Fruit fly (Drosophila melanogaster) whole organism, prepupa: Measurements from ENCODE around the gene DnaJ-1.
A peak's percentile ranks its signal among the peaks of the same experiment; 100 is the strongest.

Experiments used
- CG16779 ChIP-seq: fragments of 200-800 bp; sonication (Bioruptor generic); optimal IDR thresholded peaks from 3 replicates; lab custom pipeline; 2017; ENCODE audit warnings: missing biosample characterization, mild to moderate bottlenecking, missing genetic modification characterization
- CG34406 ChIP-seq: fragments of 200-800 bp; sonication (Bioruptor generic); optimal IDR thresholded peaks from 3 replicates; lab custom pipeline; 2016; ENCODE audit warnings: missing biosample characterization, missing genetic modification characterization
- CG6163 ChIP-seq: fragments of 200-800 bp; sonication (Bioruptor generic); IDR thresholded peaks from 3 replicates; pipeline ENCODE4 v1.3.6; 2022; ENCODE audit warnings: missing biosample characterization, missing genetic modification characterization
- CG6276 ChIP-seq: fragments of 200-800 bp; sonication (Bioruptor generic); optimal IDR thresholded peaks from 2 replicates; lab custom pipeline; 2017; ENCODE audit warnings: missing biosample characterization, mild to moderate bottlenecking, missing genetic modification characterization
- CG6808 ChIP-seq: fragments of 200-800 bp; sonication (Bioruptor generic); optimal IDR thresholded peaks from 3 replicates; lab custom pipeline; 2017; ENCODE audit warnings: missing biosample characterization, missing genetic modification characterization, mild to moderate bottlenecking, moderate library complexity, missing genetic modification reagents
- CG8319 ChIP-seq: fragments of 200-800 bp; sonication (Bioruptor generic); optimal IDR thresholded peaks from 3 replicates; lab custom pipeline; 2016; ENCODE audit warnings: missing biosample characterization, missing genetic modification characterization
- Eip78C ChIP-seq: fragments of 200-800 bp; sonication (Bioruptor generic); peaks from one replicate; lab custom pipeline; 2016; ENCODE audit warnings: missing biosample characterization, missing genetic modification characterization
- Lpt ChIP-seq: fragments of 200-800 bp; sonication (Bioruptor generic); optimal IDR thresholded peaks from 3 replicates; lab custom pipeline; 2016; ENCODE audit warnings: missing biosample characterization, missing genetic modification characterization
- Sox102F ChIP-seq: fragments of 200-800 bp; sonication (Bioruptor generic); optimal IDR thresholded peaks from 2 replicates; lab custom pipeline; 2016; ENCODE audit warnings: missing biosample characterization, mild to moderate bottlenecking, missing genetic modification characterization
- Sox14 ChIP-seq: fragments of 200-800 bp; sonication (Bioruptor generic); optimal IDR thresholded peaks from 3 replicates; lab custom pipeline; 2016; ENCODE audit warnings: missing biosample characterization, missing genetic modification characterization
- achi ChIP-seq: fragments of 200-800 bp; sonication (Bioruptor generic); optimal IDR thresholded peaks from 3 replicates; lab custom pipeline; 2016; ENCODE audit warnings: missing biosample characterization, missing genetic modification characterization
- dsx ChIP-seq: fragments of 200-800 bp; optimal IDR thresholded peaks from 3 replicates; lab custom pipeline; 2019; ENCODE audit warnings: missing biosample characterization, mild to moderate bottlenecking, missing genetic modification characterization, moderate library complexity; ENCODE audit not compliant: poor library complexity, severe bottlenecking
- fd59A ChIP-seq: fragments of 200-800 bp; sonication (Bioruptor generic); optimal IDR thresholded peaks from 2 replicates; lab custom pipeline; 2017; ENCODE audit warnings: missing biosample characterization, mild to moderate bottlenecking, missing genetic modification characterization, missing genetic modification reagents
- pdm3 ChIP-seq: fragments of 200-800 bp; sonication (Bioruptor generic); optimal IDR thresholded peaks from 3 replicates; lab custom pipeline; 2016; ENCODE audit warnings: missing biosample characterization, missing genetic modification characterization
- ss ChIP-seq, 2 experiments: fragments of 200-800 bp; sonication (Bioruptor generic); optimal IDR thresholded peaks; 2 replicates in 1 of 2; 3 replicates in 1 of 2; lab custom pipeline; 2017 to 2018; ENCODE audit warnings: mild to moderate bottlenecking in 2 of 2, missing biosample characterization in 2 of 2, missing genetic modification characterization in 2 of 2, moderate library complexity in 1 of 2
- svp ChIP-seq: fragments of 200-800 bp; sonication (Bioruptor generic); peaks from one replicate; lab custom pipeline; 2016; ENCODE audit warnings: missing biosample characterization, missing genetic modification characterization
- topi ChIP-seq: fragments of 200-800 bp; sonication (Bioruptor generic); optimal IDR thresholded peaks from 3 replicates; lab custom pipeline; 2016; ENCODE audit warnings: missing biosample characterization, missing genetic modification characterization

Gene DnaJ-1

dm6 chr3L:5751417-5751739, 611 bp downstream of the DnaJ-1 start (continued):
- TF ChIP-seq CG6276 (GFP tag; lab: Kevin White, UChicago): no peak
- TF ChIP-seq, all 60 proteins: peak for 0

- TF ChIP-seq Eip78C (GFP tag; lab: Kevin White, UChicago) (peak; percentile 4), Sox14 (GFP tag; lab: Kevin White, UChicago) (peak; percentile 0), dsx (GFP tag; lab: Kevin White, UChicago) (peak; percentile 35), CG6808 (GFP tag; lab: Kevin White, UChicago) (peak; percentile 35), svp (GFP tag; lab: Kevin White, UChicago) (peak; percentile 55), achi (GFP tag; lab: Kevin White, UChicago) (no peak)
These were observed 2.2 kb downstream of the DnaJ-1 start for dm6 chr3L:5749616-5750336.

dm6 chr3L:5731639-5732038, 20.4 kb downstream of the DnaJ-1 start:
- TF ChIP-seq CG16779 (no peak), Sox102F (GFP tag; lab: Kevin White, UChicago) (no peak), pdm3 (GFP tag; lab: Kevin White, UChicago) (no peak)
- TF ChIP-seq, all 60 proteins: peak for 0

dm6 chr3L:5713031-5713430, 39.0 kb downstream of the DnaJ-1 start, which contains the start of gene CG44521:
Gene CG44521, plus strand, starts transcription at chr3L:5713331.
- TF ChIP-seq Lpt (no peak), ss (GFP tag; optimal IDR thresholded peaks at IDR 0.05; lab: Kevin White, UChicago) (no peak), fd59A (GFP tag; lab: Kevin White, UChicago) (no peak), CG34406 (GFP tag; lab: Kevin White, UChicago) (no peak), topi (GFP tag; lab: Kevin White, UChicago) (no peak), Eip78C (GFP tag; lab: Kevin White, UChicago) (no peak), CG6163 (GFP tag; lab: Robert Waterston, UW) (no peak), CG8319 (GFP tag; lab: Kevin White, UChicago) (no peak)
